Worm (Caenorhabditis elegans): ENCODE results near the gene acs-20.

The acs-20 gene

ce11 chrIV:12408625-12409024, 10.1 kb upstream of the acs-20 start, which contains the start of gene dsb-1 (continued):
- TF ChIP-seq snpc-4 (GFP tag; optimal IDR thresholded peaks at IDR 0.05) = no peak
- TF ChIP-seq snpc-4 (tag; optimal IDR thresholded peaks at IDR 0.05) = no peak
- no peak for TF ChIP-seq chd-7 (tag; optimal IDR thresholded peaks at IDR 0.05)
- no peak for TF ChIP-seq Y53G8AR.9 (GFP tag; conservative IDR thresholded peaks at IDR 0.05)
- no peak for TF ChIP-seq hrde-1 (tag; optimal IDR thresholded peaks at IDR 0.05; ENCODE audit: borderline replicate concordance)
- TF ChIP-seq tbp1 (GFP tag; optimal IDR thresholded peaks at IDR 0.05) = no peak
- TF ChIP-seq ekl-4 (GFP tag; IDR thresholded peaks at IDR 0.05) = no peak
- no peak for TF ChIP-seq nhr-80 (tag; optimal IDR thresholded peaks at IDR 0.05)
- no peak for TF ChIP-seq lin-26 (GFP tag; IDR thresholded peaks at IDR 0.05)
- 0 out of 2 replicates have a peak, but pooled peaks have one; percentile 8 for TF ChIP-seq mcd-1 (GFP tag; IDR thresholded peaks at IDR 0.05)
- TF ChIP-seq sptf-2 (GFP tag; optimal IDR thresholded peaks at IDR 0.05) = no peak
- peak; percentile 63 for TF ChIP-seq F33H1.4 (GFP tag; IDR thresholded peaks at IDR 0.05)
- no peak for TF ChIP-seq rec-8 (tag; optimal IDR thresholded peaks at IDR 0.05)
- TF ChIP-seq F57C9.4 (tag; optimal IDR thresholded peaks at IDR 0.05) = no peak
- peak; percentile 19 for TF ChIP-seq lsl-1 (GFP tag; optimal IDR thresholded peaks at IDR 0.05)
- TF ChIP-seq nhr-27 (tag; optimal IDR thresholded peaks at IDR 0.05) = no peak
- no peak for TF ChIP-seq rcor-1 (GFP tag; IDR thresholded peaks at IDR 0.05)
- TF ChIP-seq nfya-2 (GFP tag; IDR thresholded peaks at IDR 0.05) = no peak
- TF ChIP-seq repo-1 (tag; optimal IDR thresholded peaks at IDR 0.05) = no peak
- TF ChIP-seq hmg-1.2 (GFP tag; IDR thresholded peaks at IDR 0.05) = no peak
- TF ChIP-seq ztf-6 (GFP tag; IDR thresholded peaks at IDR 0.05) = no peak
- TF ChIP-seq lin-54 (GFP tag; optimal IDR thresholded peaks at IDR 0.05) = peak; percentile 26
- TF ChIP-seq lsy-27 (tag; optimal IDR thresholded peaks at IDR 0.05; ENCODE audit: borderline replicate concordance, insufficient read depth) = no peak
- no peak for TF ChIP-seq ets-4 (GFP tag; optimal IDR thresholded peaks at IDR 0.05)
- no peak for TF ChIP-seq ccch-3 (GFP tag; optimal IDR thresholded peaks at IDR 0.05)
- TF ChIP-seq dpl-1 (GFP tag; optimal IDR thresholded peaks at IDR 0.05) = peak; percentile 22
- no peak for TF ChIP-seq attf-5 (GFP tag; optimal IDR thresholded peaks at IDR 0.05)
- no peak for TF ChIP-seq T26A5.8 (tag; optimal IDR thresholded peaks at IDR 0.05)
- no peak for TF ChIP-seq xnd-1 (tag; optimal IDR thresholded peaks at IDR 0.05)
- TF ChIP-seq lin-40 (tag; optimal IDR thresholded peaks at IDR 0.05) = no peak
- TF ChIP-seq nhr-120 (GFP tag; IDR thresholded peaks at IDR 0.05) = no peak
- TF ChIP-seq madf-6 (GFP tag; IDR thresholded peaks at IDR 0.05) = peak; percentile 47; the same call in 1 of the 2 replicates
- no peak for TF ChIP-seq zim-3 (tag; optimal IDR thresholded peaks at IDR 0.05)
- TF ChIP-seq snpc-3.4 (tag; optimal IDR thresholded peaks at IDR 0.05) = no peak
- TF ChIP-seq ama-1 (optimal IDR thresholded peaks at IDR 0.05) = no peak
- TF ChIP-seq ama-1 (GFP tag; optimal IDR thresholded peaks at IDR 0.05) = no peak
- no peak for TF ChIP-seq lag-1 (GFP tag; IDR thresholded peaks at IDR 0.05)
- TF ChIP-seq akir-1 (GFP tag; optimal IDR thresholded peaks at IDR 0.05) = no peak

DNA sequence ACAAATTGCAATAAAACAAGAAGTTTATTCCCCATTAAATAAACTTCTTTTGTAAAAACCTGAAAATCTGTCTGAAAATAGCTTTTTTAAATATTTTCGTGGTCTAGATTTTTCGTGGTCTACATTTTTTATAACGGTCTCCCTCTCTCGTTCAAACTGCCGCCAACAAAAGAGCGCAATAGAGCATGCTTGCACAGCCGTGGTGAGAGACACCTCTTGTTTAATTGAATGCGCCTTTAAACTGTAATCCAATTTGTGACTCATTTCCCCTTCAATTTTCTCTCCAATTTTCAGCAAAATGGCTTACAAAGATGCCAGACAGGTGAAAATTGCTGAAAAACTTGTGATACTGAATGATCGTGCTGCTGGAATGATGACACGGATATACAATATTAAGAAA, 5.6 kb upstream of the acs-20 start, which contains the start of gene gex-3:
TSS of gene gex-3 (plus strand) at position 295 of the 400 bp plus-strand sequence.
- no peak for TF ChIP-seq mel-28 (tag; optimal IDR thresholded peaks at IDR 0.05; ENCODE audit: borderline replicate concordance)
- TF ChIP-seq mcd-1 (GFP tag; IDR thresholded peaks at IDR 0.05) = peak; percentile 95
- TF ChIP-seq attf-3 (GFP tag; conservative IDR thresholded peaks at IDR 0.05) = peak; percentile 35; the same call in 1 of the 2 replicates
- peak; percentile 88 for TF ChIP-seq F23B12.7 (tag; optimal IDR thresholded peaks at IDR 0.05; ENCODE audit: insufficient read depth)
- no peak for TF ChIP-seq ama-1 (optimal IDR thresholded peaks at IDR 0.05)
- TF ChIP-seq ama-1 (GFP tag; optimal IDR thresholded peaks at IDR 0.05) = no peak
- peak; percentile 48 for TF ChIP-seq snpc-3.4 (tag; optimal IDR thresholded peaks at IDR 0.05)
- peak; percentile 79 for TF ChIP-seq tlf-1 (GFP tag; optimal IDR thresholded peaks at IDR 0.05)
- peak; percentile 82 for TF ChIP-seq lsl-1 (GFP tag; optimal IDR thresholded peaks at IDR 0.05)
- peak; percentile 48 for TF ChIP-seq ZK185.1 (tag; optimal IDR thresholded peaks at IDR 0.05; ENCODE audit: poor library complexity, severe bottlenecking)
- TF ChIP-seq ceh-27 (GFP tag; optimal IDR thresholded peaks at IDR 0.05) = peak; percentile 81
- TF ChIP-seq tbp1 (GFP tag; optimal IDR thresholded peaks at IDR 0.05) = peak; percentile 66
- 0 out of 2 replicates have a peak, but pooled peaks have one; percentile 11 for TF ChIP-seq ztf-25 (GFP tag; IDR thresholded peaks at IDR 0.05)
- TF ChIP-seq gei-17 (GFP tag; optimal IDR thresholded peaks at IDR 0.05) = no peak
- peak; percentile 30 for TF ChIP-seq snpc-1.3 (tag; optimal IDR thresholded peaks at IDR 0.05; ENCODE audit: insufficient read depth)
- TF ChIP-seq hsf-1 (GFP tag; IDR thresholded peaks at IDR 0.05) = peak; percentile 56; the same call in 1 of the 2 replicates
- TF ChIP-seq lin-26 (GFP tag; IDR thresholded peaks at IDR 0.05) = 0 out of 2 replicates have a peak, but pooled peaks have one; percentile 8
